Fruit fly (Drosophila melanogaster) whole organism, prepupa: ENCODE measurements around the gene mey.

Experiments
- CG15336 ChIP-seq: fragments of 200-800 bp; sonication (Bioruptor generic); IDR thresholded peaks from 2 replicates; pipeline ENCODE4 v1.3.6; 2022; ENCODE audit warnings: missing biosample characterization, missing genetic modification characterization
- CG32006 ChIP-seq: fragments of 200-800 bp; sonication (Bioruptor generic); optimal IDR thresholded peaks from 3 replicates; lab custom pipeline; 2017; ENCODE audit warnings: missing biosample characterization, mild to moderate bottlenecking, missing genetic modification characterization
- CG4318 ChIP-seq: fragments of 200-800 bp; sonication (Bioruptor generic); optimal IDR thresholded peaks from 3 replicates; lab custom pipeline; 2017; ENCODE audit warnings: missing biosample characterization, mild to moderate bottlenecking, missing genetic modification characterization
- Eip78C ChIP-seq: fragments of 200-800 bp; sonication (Bioruptor generic); peaks from one replicate; lab custom pipeline; 2016; ENCODE audit warnings: missing biosample characterization, missing genetic modification characterization
- Eip93F ChIP-seq: fragments of 200-800 bp; sonication (Bioruptor generic); optimal IDR thresholded peaks from 2 replicates; lab custom pipeline; 2016; ENCODE audit warnings: missing biosample characterization, mild to moderate bottlenecking, missing genetic modification characterization
- Ets96B ChIP-seq: fragments of 200-800 bp; optimal IDR thresholded peaks from 2 replicates; lab custom pipeline; 2019; ENCODE audit warnings: missing biosample characterization, mild to moderate bottlenecking, missing genetic modification characterization, moderate library complexity
- Hr38 ChIP-seq: sonication (Bioruptor generic); optimal IDR thresholded peaks from 2 replicates; lab custom pipeline; 2016; ENCODE audit warnings: missing biosample characterization, missing genetic modification characterization
- Sox14 ChIP-seq: fragments of 200-800 bp; sonication (Bioruptor generic); optimal IDR thresholded peaks from 3 replicates; lab custom pipeline; 2016; ENCODE audit warnings: missing biosample characterization, missing genetic modification characterization
- dac ChIP-seq: fragments of 200-800 bp; sonication (Bioruptor generic); optimal IDR thresholded peaks from 2 replicates; lab custom pipeline; 2017; ENCODE audit warnings: missing biosample characterization, mild to moderate bottlenecking, missing genetic modification characterization
- dsx ChIP-seq: fragments of 200-800 bp; optimal IDR thresholded peaks from 3 replicates; lab custom pipeline; 2019; ENCODE audit warnings: missing biosample characterization, mild to moderate bottlenecking, missing genetic modification characterization, moderate library complexity; ENCODE audit not compliant: poor library complexity, severe bottlenecking
- esn ChIP-seq: fragments of 200-800 bp; sonication (Bioruptor generic); optimal IDR thresholded peaks from 2 replicates; lab custom pipeline; 2016; ENCODE audit warnings: missing biosample characterization, mild to moderate bottlenecking, missing genetic modification characterization, moderate library complexity
- fkh ChIP-seq: fragments of 200-800 bp; sonication (Bioruptor generic); optimal IDR thresholded peaks from 3 replicates; lab custom pipeline; 2017; ENCODE audit warnings: missing biosample characterization, mild to moderate bottlenecking, missing genetic modification characterization, moderate library complexity
- salr ChIP-seq, 2 experiments: fragments of 200-800 bp; sonication (Bioruptor generic); optimal IDR thresholded peaks; 3 replicates each; lab custom pipeline; 2016 to 2018; ENCODE audit warnings: missing biosample characterization in 2 of 2, missing genetic modification characterization in 2 of 2, mild to moderate bottlenecking in 1 of 2

The mey gene

DNA sequence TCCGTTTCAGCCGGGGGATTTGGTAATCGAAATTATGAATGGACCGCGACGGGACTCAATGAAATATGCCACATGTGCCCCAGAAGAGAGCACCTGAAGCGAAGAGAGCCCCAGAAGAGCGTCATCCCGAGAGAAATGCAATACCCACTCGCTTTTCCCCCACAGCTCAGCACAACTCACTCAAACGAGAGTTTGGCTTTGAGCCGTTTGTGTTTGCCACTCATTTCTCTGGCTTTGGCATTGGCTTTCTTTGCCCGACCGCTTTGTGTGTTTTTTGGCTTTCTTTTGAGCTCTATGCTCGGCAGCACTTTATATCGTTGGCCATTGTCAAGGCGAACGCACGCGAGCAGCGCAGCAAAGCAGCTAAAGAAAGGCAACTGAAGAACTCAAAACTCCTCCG lies 43.7 kb downstream of the mey start, which contains the start of gene nyo:
Gene nyo (plus strand): TSS at position 312 of the 400 bp plus-strand sequence.
- TF ChIP-seq CG32006 (GFP tag; lab: Kevin White, UChicago) (no peak), Eip93F (GFP tag; lab: Kevin White, UChicago) (no peak), esn (GFP tag; lab: Kevin White, UChicago) (no peak), salr (GFP tag; optimal IDR thresholded peaks at IDR 0.05; lab: Kevin White, UChicago) (no peak), dac (GFP tag; lab: Kevin White, UChicago) (no peak)
- TF ChIP-seq, all 60 proteins: peak for 0

dm6 chr3R:31548766-31549510 lies 49.9 kb downstream of the mey start:
- TF ChIP-seq dsx (peak; percentile 44), Ets96B (no peak), fkh (GFP tag; lab: Kevin White, UChicago) (peak; percentile 64)

DNA sequence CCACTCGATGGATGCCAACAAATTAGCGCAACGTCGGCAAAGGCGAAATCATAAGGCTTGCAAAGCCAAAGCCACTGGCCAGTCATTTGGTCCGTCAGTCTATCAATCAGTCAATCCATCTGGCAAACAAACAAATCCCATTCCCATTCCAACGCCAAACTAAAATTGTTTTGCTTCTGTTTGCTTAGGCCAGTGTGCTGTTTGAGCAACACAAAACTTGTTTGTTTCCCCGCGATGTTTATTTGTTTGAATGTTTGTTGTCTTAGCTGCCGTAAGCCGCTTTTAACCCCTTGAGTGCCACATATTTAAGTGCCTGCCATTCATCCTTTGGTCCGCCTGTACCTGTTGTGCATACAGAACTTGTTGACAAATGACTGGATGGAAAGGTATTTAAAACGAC lies 51.9 kb downstream of the mey start:
- TF ChIP-seq Eip93F (GFP tag; lab: Kevin White, UChicago) (no peak), CG4318 (GFP tag; lab: Kevin White, UChicago) (no peak), Sox14 (GFP tag; lab: Kevin White, UChicago) (no peak), fkh (GFP tag; lab: Kevin White, UChicago) (peak; percentile 93), CG15336 (no peak), Eip78C (GFP tag; lab: Kevin White, UChicago) (no peak), salr (GFP tag; optimal IDR thresholded peaks at IDR 0.05; lab: Kevin White, UChicago) (no peak), Hr38 (GFP tag; lab: Kevin White, UChicago) (no peak)
